Worm (Caenorhabditis elegans) whole organism, early embryonic: ENCODE data around the gene pcp-5.

Source experiments
- B0310.2 ChIP-seq: sonication (generic microtip); optimal IDR thresholded peaks from 2 replicates; lab custom pipeline; 2016; ENCODE audit warnings: mild to moderate bottlenecking, missing genetic modification characterization, missing compliant biosample characterization
- F13C5.2 ChIP-seq: sonication (generic microtip); optimal IDR thresholded peaks from 2 replicates; lab custom pipeline; 2017; ENCODE audit warnings: mild to moderate bottlenecking, missing genetic modification characterization, inconsistent platforms, missing compliant biosample characterization
- aly-1 ChIP-seq: sonication (generic microtip); optimal IDR thresholded peaks from 2 replicates; lab custom pipeline; 2016; ENCODE audit warnings: missing genetic modification characterization, missing compliant biosample characterization
- ama-1 ChIP-seq: fragments of 150-350 bp; optimal IDR thresholded peaks from 2 replicates; lab custom pipeline; 2014
- ceh-13 ChIP-seq: fragments of 200-800 bp; sonication (Bioruptor generic); optimal IDR thresholded peaks from 2 replicates; lab custom pipeline; 2018; ENCODE audit warnings: mild to moderate bottlenecking, missing genetic modification characterization, missing compliant biosample characterization
- ceh-36 ChIP-seq: sonication (generic microtip); optimal IDR thresholded peaks from 2 replicates; lab custom pipeline; 2016; ENCODE audit warnings: missing genetic modification characterization, inconsistent platforms, missing compliant biosample characterization
- ets-7 ChIP-seq: sonication (generic microtip); optimal IDR thresholded peaks from 2 replicates; lab custom pipeline; 2016; ENCODE audit warnings: missing genotype, missing genetic modification characterization, missing compliant biosample characterization
- flt-1 ChIP-seq: fragments of 200-800 bp; sonication (Bioruptor generic); IDR thresholded peaks from 2 replicates; pipeline ENCODE4 v1.3.6; 2022; ENCODE audit warnings: missing genetic modification characterization, missing compliant biosample characterization
- hmbx-1 ChIP-seq: sonication (generic microtip); optimal IDR thresholded peaks from 2 replicates; lab custom pipeline; 2016; ENCODE audit warnings: mild to moderate bottlenecking, missing genetic modification characterization, missing compliant biosample characterization
- hmg-4 ChIP-seq: fragments of 200-800 bp; sonication (Bioruptor generic); optimal IDR thresholded peaks from 2 replicates; lab custom pipeline; 2018; ENCODE audit warnings: mild to moderate bottlenecking, missing genetic modification characterization, missing compliant biosample characterization
- hnd-1 ChIP-seq: sonication (generic microtip); optimal IDR thresholded peaks from 2 replicates; lab custom pipeline; 2016; ENCODE audit warnings: missing genetic modification characterization, missing compliant biosample characterization
- pes-1 ChIP-seq: fragments of 200-800 bp; sonication (Bioruptor generic); IDR thresholded peaks from 2 replicates; pipeline ENCODE4 v1.3.6; 2022; ENCODE audit warnings: missing genetic modification reagents, missing genetic modification characterization, missing compliant biosample characterization
- scrt-1 ChIP-seq: fragments of 200-800 bp; sonication (Bioruptor generic); IDR thresholded peaks from 2 replicates; pipeline ENCODE4 v1.3.6; 2022; ENCODE audit warnings: missing genetic modification characterization, missing compliant biosample characterization
- sea-1 ChIP-seq: fragments of 200-800 bp; sonication (Bioruptor generic); conservative IDR thresholded peaks from 2 replicates; pipeline ENCODE4 v1.3.6; 2022; ENCODE audit warnings: missing genetic modification characterization, missing compliant biosample characterization
- tbx-11 ChIP-seq: fragments of 200-800 bp; sonication (Bioruptor generic); IDR thresholded peaks from 2 replicates; pipeline ENCODE4 v1.3.6; 2022; ENCODE audit warnings: missing genetic modification characterization, missing compliant biosample characterization
- tbx-37 ChIP-seq: fragments of 200-800 bp; sonication (Bioruptor generic); conservative IDR thresholded peaks from 2 replicates; pipeline ENCODE4 v1.3.6; 2022; ENCODE audit warnings: missing genetic modification reagents, missing genetic modification characterization, missing compliant biosample characterization
- tra-4 ChIP-seq: sonication (generic microtip); optimal IDR thresholded peaks from 2 replicates; lab custom pipeline; 2017; ENCODE audit warnings: missing genetic modification characterization, missing compliant biosample characterization

Gene pcp-5

DNA sequence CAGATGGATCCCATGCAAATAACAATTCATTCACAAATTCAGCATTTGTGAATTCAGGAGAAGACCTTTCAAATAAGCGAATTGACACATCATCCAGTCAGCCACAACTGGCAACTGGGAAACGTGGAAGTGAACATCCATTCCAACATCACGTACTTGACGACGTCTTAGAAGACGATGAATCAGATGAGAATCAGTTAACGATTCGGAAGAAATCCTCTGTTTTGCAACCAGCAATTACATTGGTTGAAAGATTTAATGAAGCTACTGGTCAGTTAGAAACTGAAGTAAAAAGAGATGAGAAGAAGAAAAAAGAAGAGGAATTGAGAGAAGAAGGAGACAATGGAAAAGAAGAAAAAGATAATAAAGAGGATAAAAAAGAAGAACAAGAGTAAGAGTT lies 4.0 kb downstream of the pcp-5 start:
- no peak for TF ChIP-seq ama-1 (lab: Kevin White, UChicago)
- TF ChIP-seq ceh-13 (GFP tag; lab: Kevin White, UChicago): no peak
- no peak for TF ChIP-seq aly-1 (tag; lab: Kevin White, UChicago)
- no peak for TF ChIP-seq tbx-37
- no peak for TF ChIP-seq F13C5.2 (tag; lab: Kevin White, UChicago)
- no peak for TF ChIP-seq hmg-4 (GFP tag; lab: Kevin White, UChicago)
- TF ChIP-seq tbx-11 (GFP tag; lab: Robert Waterston, UW): no peak
- no peak for TF ChIP-seq ceh-36 (tag; lab: Kevin White, UChicago)
- TF ChIP-seq tra-4: no peak
- no peak for TF ChIP-seq flt-1

DNA sequence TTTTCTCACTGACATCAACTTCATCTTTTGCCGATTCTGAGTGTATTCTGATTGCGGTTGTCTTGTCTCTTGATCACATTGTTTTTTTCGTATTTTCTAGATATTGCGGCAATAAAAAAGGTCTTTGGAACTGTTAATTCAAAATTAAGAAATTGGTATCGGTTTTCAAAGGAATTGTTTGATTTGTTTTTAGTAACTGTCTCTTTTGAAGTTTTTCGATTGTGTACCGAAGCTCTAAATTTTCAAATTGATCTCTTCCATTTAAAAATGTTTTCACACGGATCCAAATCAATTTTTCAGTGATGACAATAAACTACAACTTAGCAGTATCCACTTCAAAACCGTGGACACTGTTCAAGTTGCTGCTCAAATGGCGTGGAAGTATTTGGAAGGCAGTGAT lies 6.7 kb downstream of the pcp-5 start, which contains the start of gene best-24:
best-24 (plus strand) TSS at position 301 of the 400 bp plus-strand sequence.
- TF ChIP-seq hmbx-1 (tag; lab: Kevin White, UChicago) (no peak), ceh-36 (tag; lab: Kevin White, UChicago) (no peak), ceh-13 (GFP tag; lab: Kevin White, UChicago) (no peak), hmg-4 (GFP tag; lab: Kevin White, UChicago) (no peak), flt-1 (no peak), tbx-37 (no peak), aly-1 (tag; lab: Kevin White, UChicago) (no peak)

DNA sequence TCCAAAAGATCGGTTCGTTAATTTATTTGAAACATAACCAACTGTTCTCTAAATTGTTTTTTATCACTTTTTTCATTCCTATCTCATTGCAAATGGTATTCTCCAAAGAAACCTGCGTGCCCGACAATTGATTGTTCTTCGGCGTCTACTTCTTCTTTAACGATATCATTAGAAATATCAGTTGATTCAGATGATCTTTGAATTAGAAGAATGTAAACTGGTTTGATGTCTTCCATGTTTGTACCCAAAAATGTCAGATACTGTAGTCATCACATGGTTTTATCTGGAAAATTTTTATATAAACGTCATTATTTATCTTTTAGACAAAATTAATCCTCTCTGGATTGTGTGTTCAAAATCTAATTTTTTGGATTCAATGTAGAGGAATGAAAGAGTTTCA lies 9.7 kb downstream of the pcp-5 start:
- no peak for TF ChIP-seq ceh-36 (tag; lab: Kevin White, UChicago)
- no peak for TF ChIP-seq hnd-1 (tag; lab: Kevin White, UChicago)
- TF ChIP-seq hmbx-1 (tag; lab: Kevin White, UChicago): no peak
- no peak for TF ChIP-seq pes-1
- no peak for TF ChIP-seq B0310.2 (tag; lab: Kevin White, UChicago)
- no peak for TF ChIP-seq F13C5.2 (tag; lab: Kevin White, UChicago)
- no peak for TF ChIP-seq hmg-4 (GFP tag; lab: Kevin White, UChicago)
- TF ChIP-seq sea-1: no peak
- no peak for TF ChIP-seq flt-1
- TF ChIP-seq aly-1 (tag; lab: Kevin White, UChicago): no peak
- TF ChIP-seq ets-7 (tag; lab: Kevin White, UChicago): no peak
- TF ChIP-seq tra-4: no peak
- TF ChIP-seq ceh-13 (GFP tag; lab: Kevin White, UChicago): no peak
- no peak for TF ChIP-seq ama-1 (lab: Kevin White, UChicago)

DNA sequence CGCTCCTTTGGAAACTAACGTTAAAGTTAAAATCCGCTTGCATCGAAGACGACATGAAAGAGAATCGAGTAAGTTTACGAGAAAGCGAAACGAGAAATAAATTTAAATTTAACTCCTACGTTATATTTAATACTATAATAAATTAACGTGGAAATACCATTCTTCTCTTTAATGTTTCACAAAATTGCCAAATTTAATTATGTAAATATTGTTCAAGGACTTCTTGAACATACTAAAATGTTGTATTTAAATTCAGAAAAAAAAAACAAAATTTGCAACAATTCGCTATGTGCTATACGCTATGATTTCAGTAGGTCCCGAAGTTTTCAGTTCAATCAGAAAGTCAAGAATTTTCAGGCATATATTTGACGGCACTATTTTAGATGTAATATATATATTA lies 10.5 kb downstream of the pcp-5 start, which contains the start of gene ZK688.10:
ZK688.10 (minus strand) TSS at position 101 of the 400 bp plus-strand sequence.
- no peak for TF ChIP-seq B0310.2 (tag; lab: Kevin White, UChicago)
- TF ChIP-seq hnd-1 (tag; lab: Kevin White, UChicago): no peak
- no peak for TF ChIP-seq ama-1 (lab: Kevin White, UChicago)
- TF ChIP-seq flt-1: no peak
- no peak for TF ChIP-seq ceh-13 (GFP tag; lab: Kevin White, UChicago)
- no peak for TF ChIP-seq tra-4
- no peak for TF ChIP-seq ceh-36 (tag; lab: Kevin White, UChicago)
- no peak for TF ChIP-seq hmbx-1 (tag; lab: Kevin White, UChicago)
- TF ChIP-seq sea-1: no peak

DNA sequence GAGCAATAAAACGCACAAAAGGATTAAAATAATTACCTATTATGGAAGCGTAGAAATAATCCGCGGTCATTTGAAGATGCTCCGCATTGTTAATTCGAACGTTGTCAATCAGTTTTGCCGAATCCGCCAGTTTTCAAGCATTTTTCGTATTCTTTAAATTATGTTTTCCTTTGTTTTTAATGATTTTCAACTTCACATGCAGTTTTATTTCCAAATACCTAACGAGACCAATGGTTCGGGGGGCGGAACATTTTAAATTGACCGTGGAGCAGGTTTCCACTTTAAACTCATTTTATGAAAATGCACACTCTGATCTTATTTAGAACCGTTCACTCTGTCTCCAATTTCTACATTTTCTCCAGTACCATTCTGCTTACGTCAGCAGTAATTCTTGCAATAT lies 12.7 kb downstream of the pcp-5 start, which contains the start of gene ZK688.4:
ZK688.4 (plus strand) TSS at position 301 of the 400 bp plus-strand sequence.
- TF ChIP-seq tra-4 (no peak), tbx-11 (GFP tag; lab: Robert Waterston, UW) (no peak), pes-1 (no peak), scrt-1 (no peak), sea-1 (no peak)

DNA sequence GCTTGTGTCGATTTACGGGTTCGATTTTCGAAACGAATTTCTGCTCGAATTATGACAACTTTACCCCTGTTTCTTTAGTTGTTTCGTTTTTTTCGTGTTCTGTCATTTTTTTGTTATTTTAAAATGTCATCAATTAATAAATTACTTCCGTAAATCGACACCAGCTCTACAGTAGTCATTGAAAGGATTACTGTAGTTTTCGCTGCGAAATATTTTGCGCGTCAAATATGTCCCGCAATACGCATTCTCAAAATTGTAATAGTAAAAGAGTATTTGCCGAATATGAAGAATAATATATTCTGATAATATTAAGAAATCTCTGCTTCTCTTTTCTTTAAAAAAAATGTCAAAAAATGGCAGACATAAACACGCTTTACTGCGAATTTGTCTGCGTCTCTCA lies 14.2 kb downstream of the pcp-5 start:
- TF ChIP-seq F13C5.2 (tag; lab: Kevin White, UChicago) (no peak), tra-4 (no peak), hmbx-1 (tag; lab: Kevin White, UChicago) (no peak), ceh-36 (tag; lab: Kevin White, UChicago) (no peak), ets-7 (tag; lab: Kevin White, UChicago) (no peak), tbx-11 (GFP tag; lab: Robert Waterston, UW) (no peak), pes-1 (no peak), B0310.2 (tag; lab: Kevin White, UChicago) (no peak), aly-1 (tag; lab: Kevin White, UChicago) (no peak), scrt-1 (no peak), tbx-37 (no peak), flt-1 (no peak), hmg-4 (GFP tag; lab: Kevin White, UChicago) (no peak), hnd-1 (tag; lab: Kevin White, UChicago) (no peak)

DNA sequence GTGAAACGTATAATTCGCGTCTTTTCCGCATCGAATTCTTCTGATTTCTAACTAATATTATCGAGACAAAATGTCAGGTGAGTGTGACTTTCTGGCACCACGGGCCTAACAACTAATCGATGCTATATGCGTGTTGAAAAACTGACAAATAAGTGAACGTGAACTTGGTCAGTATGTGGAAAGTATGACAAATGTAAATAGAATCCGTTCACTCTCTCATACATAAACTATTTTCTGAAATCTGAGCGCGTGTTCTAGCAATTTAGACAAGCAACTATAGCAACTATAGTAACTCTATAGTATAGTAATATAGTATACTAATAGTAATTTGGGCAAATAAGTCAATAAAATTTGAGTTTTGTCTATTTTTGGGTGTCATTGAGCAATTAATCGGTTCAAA lies 15.1 kb downstream of the pcp-5 start:
- TF ChIP-seq flt-1 (no peak), tbx-11 (GFP tag; lab: Robert Waterston, UW) (no peak), tbx-37 (no peak), pes-1 (no peak), hnd-1 (tag; lab: Kevin White, UChicago) (no peak), ceh-36 (tag; lab: Kevin White, UChicago) (no peak), ets-7 (tag; lab: Kevin White, UChicago) (no peak), ama-1 (lab: Kevin White, UChicago) (no peak), F13C5.2 (tag; lab: Kevin White, UChicago) (no peak), hmg-4 (GFP tag; lab: Kevin White, UChicago) (no peak), scrt-1 (no peak)

DNA sequence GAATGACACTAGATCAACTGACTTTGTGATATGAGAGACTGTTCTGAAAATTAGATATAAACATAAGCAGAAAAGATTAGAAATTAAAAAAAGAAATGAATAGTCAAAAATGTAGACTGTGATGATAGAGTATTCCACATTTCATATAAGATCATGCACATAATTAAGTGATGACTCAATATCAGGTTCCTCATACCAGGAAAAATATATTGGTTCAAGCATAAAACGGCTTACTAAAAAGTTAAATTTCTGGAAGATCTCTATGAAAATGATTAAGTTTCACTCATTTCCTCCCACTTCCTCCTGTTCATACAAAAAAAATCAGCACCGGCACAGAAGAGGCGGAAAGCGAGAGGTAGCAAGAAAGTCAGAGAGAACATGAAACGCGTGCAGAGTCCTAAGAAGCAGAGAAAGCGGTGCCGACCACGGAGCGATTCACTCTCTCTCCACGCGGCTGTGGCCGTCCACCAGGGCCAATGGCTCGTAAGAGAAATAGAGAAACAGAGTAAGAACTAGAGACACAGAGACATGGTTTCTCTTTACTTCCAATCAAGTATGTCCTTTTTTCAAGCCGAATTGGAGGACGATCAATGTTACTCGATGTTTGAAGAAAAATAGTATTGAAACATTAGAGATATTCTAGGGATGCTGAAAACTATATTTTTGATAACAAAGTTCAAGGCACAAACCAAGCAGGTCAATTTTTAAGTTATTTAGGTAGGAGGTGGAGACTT lies 15.7 kb downstream of the pcp-5 start, which contains the start of the genes ZK688.5 and fahd-1:
ZK688.5 (minus strand) TSS at position 51 of the 734 bp plus-strand sequence.
fahd-1 (plus strand) TSS at position 684 of the 734 bp plus-strand sequence.
- TF ChIP-seq hnd-1 (tag; lab: Kevin White, UChicago): no peak
- no peak for TF ChIP-seq aly-1 (tag; lab: Kevin White, UChicago)
- TF ChIP-seq tbx-11 (GFP tag; lab: Robert Waterston, UW): no peak
- peak; percentile 10 for TF ChIP-seq F13C5.2 (tag; lab: Kevin White, UChicago)
- TF ChIP-seq B0310.2 (tag; lab: Kevin White, UChicago): no peak
- TF ChIP-seq sea-1: peak; percentile 58; the same call in 1 of the 2 replicates
- TF ChIP-seq pes-1: no peak
- TF ChIP-seq ama-1 (lab: Kevin White, UChicago): no peak
- TF ChIP-seq flt-1: no peak
- TF ChIP-seq scrt-1: no peak
